Worm (Caenorhabditis elegans) whole organism, L4 larva: ENCODE measurements around the gene srx-36.

ENCODE experiments used
- D1046.2 ChIP-seq: fragments of 200-800 bp; sonication (Bioruptor generic); IDR thresholded peaks from 2 replicates; pipeline ENCODE4 v1.3.6; 2022; ENCODE audit warnings: missing genetic modification characterization, missing compliant biosample characterization
- Y5F2A.4 ChIP-seq: fragments of 200-800 bp; sonication (Bioruptor generic); optimal IDR thresholded peaks from 2 replicates; lab custom pipeline; 2018; ENCODE audit warnings: mild to moderate bottlenecking, missing genetic modification characterization, missing compliant biosample characterization
- ZK546.5 ChIP-seq, 2 experiments: sonication (generic microtip); optimal IDR thresholded peaks; 2 replicates each; lab custom pipeline; 2017; ENCODE audit warnings: missing biosample characterization in 2 of 2, missing genetic modification characterization in 2 of 2
- aly-2 ChIP-seq: sonication (generic microtip); optimal IDR thresholded peaks from 2 replicates; lab custom pipeline; 2018; ENCODE audit warnings: missing biosample characterization, missing genetic modification characterization
- ctbp-1 ChIP-seq: fragments of 200-800 bp; sonication (Bioruptor generic); IDR thresholded peaks from 2 replicates; pipeline ENCODE4 v1.3.6; 2022; ENCODE audit warnings: missing genetic modification reagents, missing genetic modification characterization, missing compliant biosample characterization
- dmd-9 ChIP-seq: fragments of 200-800 bp; sonication (Bioruptor generic); IDR thresholded peaks from 2 replicates; pipeline ENCODE4 v1.3.6; 2022; ENCODE audit warnings: missing genetic modification reagents, missing genetic modification characterization, missing compliant biosample characterization
- dpl-1 ChIP-seq: fragments of 150-350 bp; optimal IDR thresholded peaks from 2 replicates; lab custom pipeline; 2014; ENCODE audit warnings: missing biosample characterization, missing genetic modification reagents, missing genetic modification characterization
- mdt-29 ChIP-seq: fragments of 200-800 bp; sonication (Bioruptor generic); IDR thresholded peaks from 2 replicates; pipeline ENCODE4 v1.3.6; 2022; ENCODE audit warnings: missing genetic modification reagents, missing genetic modification characterization, missing compliant biosample characterization
- nhr-10 ChIP-seq: fragments of 150-350 bp; optimal IDR thresholded peaks from 2 replicates; lab custom pipeline; 2014; ENCODE audit warnings: missing biosample characterization, missing genetic modification characterization
- nhr-111 ChIP-seq: fragments of 200-800 bp; sonication (Bioruptor generic); optimal IDR thresholded peaks from 2 replicates; lab custom pipeline; 2018; ENCODE audit warnings: mild to moderate bottlenecking, missing genetic modification characterization, missing compliant biosample characterization
- nhr-41 ChIP-seq: fragments of 200-800 bp; sonication (Bioruptor generic); IDR thresholded peaks from 2 replicates; pipeline ENCODE4 v1.3.6; 2022; ENCODE audit warnings: missing genetic modification reagents, missing genetic modification characterization, missing compliant biosample characterization
- php-3 ChIP-seq: fragments of 200-800 bp; sonication (Bioruptor generic); IDR thresholded peaks from 2 replicates; pipeline ENCODE4 v1.3.6; 2022; ENCODE audit warnings: missing genetic modification reagents, missing genetic modification characterization, missing compliant biosample characterization
- saeg-2 ChIP-seq: fragments of 200-800 bp; sonication (Bioruptor generic); IDR thresholded peaks from 2 replicates; pipeline ENCODE4 v1.3.6; 2022; ENCODE audit warnings: missing genetic modification reagents, missing genetic modification characterization, missing compliant biosample characterization
- tag-97 ChIP-seq: fragments of 200-800 bp; sonication (Bioruptor generic); IDR thresholded peaks from 2 replicates; pipeline ENCODE4 v1.3.6; 2022; ENCODE audit warnings: missing genetic modification characterization, missing compliant biosample characterization

Gene srx-36

DNA sequence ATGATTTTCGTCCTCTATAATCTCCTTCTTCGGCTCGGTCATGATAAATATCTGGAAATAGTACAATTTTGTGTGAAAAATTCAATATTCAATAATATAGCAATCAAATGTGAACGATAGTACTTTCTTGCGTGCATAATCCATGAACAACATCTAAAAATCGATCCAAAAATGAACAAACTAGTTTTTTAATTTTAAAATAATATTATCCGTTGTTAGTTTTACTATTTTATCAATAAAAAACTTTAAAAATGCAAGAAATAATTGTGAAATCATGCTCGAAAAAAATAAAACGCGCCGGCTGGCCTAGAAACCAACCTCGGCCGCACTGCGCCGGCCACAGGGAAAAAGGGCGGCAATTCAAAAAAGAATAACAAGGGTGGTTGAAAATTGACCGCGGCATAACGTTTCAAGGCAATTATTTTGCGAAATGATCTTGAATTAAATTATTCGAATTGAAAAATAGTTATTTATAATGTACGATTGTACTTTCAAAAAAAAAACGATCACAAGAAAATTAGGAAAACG, 46.2 kb downstream of the srx-36 start, which contains the start of gene mys-1 (continued):
- no peak for TF ChIP-seq tag-97 (GFP tag; lab: Robert Waterston, UW)
- TF ChIP-seq dmd-9: peak; percentile 66; the same call in 1 of the 2 replicates
- no peak for TF ChIP-seq D1046.2 (GFP tag; lab: Robert Waterston, UW)
- TF ChIP-seq Y5F2A.4: no peak
- no peak for TF ChIP-seq aly-2
- no peak for TF ChIP-seq php-3
- no peak for TF ChIP-seq nhr-111
- no peak for TF ChIP-seq ctbp-1 (GFP tag; lab: Robert Waterston, UW)
- TF ChIP-seq mdt-29 (GFP tag; lab: Robert Waterston, UW): no peak
- TF ChIP-seq dpl-1 (GFP tag; lab: Kevin White, UChicago): peak; percentile 93
- TF ChIP-seq ZK546.5 (tag; optimal IDR thresholded peaks at IDR 0.05; lab: Kevin White, UChicago): no peak
- TF ChIP-seq saeg-2 (GFP tag; lab: Robert Waterston, UW): no peak
- TF ChIP-seq nhr-10 (tag; lab: Kevin White, UChicago): no peak
- no peak for TF ChIP-seq nhr-41 (GFP tag; lab: Robert Waterston, UW)
